Fruit fly (Drosophila melanogaster): ENCODE results near the gene CG2841.

The CG2841 gene

dm6 chrX:2349510-2350227 is 16.5 kb downstream of the CG2841 start:
- no peak for TF ChIP-seq Sp1 (GFP tag; optimal IDR thresholded peaks at IDR 0.05)
- no peak for TF ChIP-seq Rel (GFP tag; optimal IDR thresholded peaks at IDR 0.05)
- peak; percentile 55 for TF ChIP-seq Rel (tag; optimal IDR thresholded peaks at IDR 0.05)
- TF ChIP-seq dsf (GFP tag; optimal IDR thresholded peaks at IDR 0.05; ENCODE audit: borderline replicate concordance), result no peak
- TF ChIP-seq OdsH (GFP tag; optimal IDR thresholded peaks at IDR 0.05), result no peak
- TF ChIP-seq jim (GFP tag; optimal IDR thresholded peaks at IDR 0.05), result peak; percentile 59
- peak; percentile 20 for TF ChIP-seq Myc (optimal IDR thresholded peaks at IDR 0.05)

- no peak for TF ChIP-seq fru (GFP tag; optimal IDR thresholded peaks at IDR 0.05)
- no peak for TF ChIP-seq Hr83 (GFP tag; optimal IDR thresholded peaks at IDR 0.05; ENCODE audit: poor library complexity, severe bottlenecking)
Observed at dm6 chrX:2344370-2344769, 21.8 kb downstream of the CG2841 start, which contains the start of gene mRpL14. mRpL14 (minus strand) TSS chrX:2344649.

dm6 chrX:2340009-2340733 is 26.0 kb downstream of the CG2841 start:
- no peak for TF ChIP-seq fru (GFP tag; optimal IDR thresholded peaks at IDR 0.05)
- TF ChIP-seq brk (GFP tag; optimal IDR thresholded peaks at IDR 0.05), result no peak
- TF ChIP-seq foxo (GFP tag; optimal IDR thresholded peaks at IDR 0.05), result no peak
- TF ChIP-seq Rel (GFP tag; optimal IDR thresholded peaks at IDR 0.05), result no peak
- TF ChIP-seq Rel (tag; optimal IDR thresholded peaks at IDR 0.05), result peak; percentile 31
- TF ChIP-seq ey (GFP tag; optimal IDR thresholded peaks at IDR 0.05), result no peak
- TF ChIP-seq Myc (optimal IDR thresholded peaks at IDR 0.05), result peak; percentile 33
- no peak for TF ChIP-seq Vsx2 (GFP tag; optimal IDR thresholded peaks at IDR 0.05; ENCODE audit: partially characterized antibody)
- TF ChIP-seq Abd-B (GFP tag; optimal IDR thresholded peaks at IDR 0.05), result no peak
- TF ChIP-seq HLH106 (tag; optimal IDR thresholded peaks at IDR 0.05), result no peak
- TF ChIP-seq pan (optimal IDR thresholded peaks at IDR 0.05), result no peak
- no peak for TF ChIP-seq Hr78 (GFP tag; optimal IDR thresholded peaks at IDR 0.05)
- peak; percentile 13 for TF ChIP-seq Sp1 (GFP tag; optimal IDR thresholded peaks at IDR 0.05)
- no peak for TF ChIP-seq OdsH (GFP tag; optimal IDR thresholded peaks at IDR 0.05)
- no peak for TF ChIP-seq h (GFP tag; optimal IDR thresholded peaks at IDR 0.05)
- TF ChIP-seq Hnf4 (GFP tag; optimal IDR thresholded peaks at IDR 0.05), result no peak
- TF ChIP-seq dmrt93B (GFP tag; optimal IDR thresholded peaks at IDR 0.05), result no peak

dm6 chrX:2337184-2337583 is 29.0 kb downstream of the CG2841 start:
- TF ChIP-seq woc (GFP tag; optimal IDR thresholded peaks at IDR 0.05), result no peak
- TF ChIP-seq pan (optimal IDR thresholded peaks at IDR 0.05), result no peak
- no peak for TF ChIP-seq Rel (GFP tag; optimal IDR thresholded peaks at IDR 0.05)
- TF ChIP-seq Rel (tag; optimal IDR thresholded peaks at IDR 0.05), result peak; percentile 5
- TF ChIP-seq tai (GFP tag; optimal IDR thresholded peaks at IDR 0.05), result no peak
- TF ChIP-seq ey (GFP tag; optimal IDR thresholded peaks at IDR 0.05), result no peak
- no peak for TF ChIP-seq psq (GFP tag; optimal IDR thresholded peaks at IDR 0.05)
- no peak for TF ChIP-seq fru (GFP tag; optimal IDR thresholded peaks at IDR 0.05)

- peak; percentile 50 for TF ChIP-seq Hnf4 (GFP tag; optimal IDR thresholded peaks at IDR 0.05)
- no peak for TF ChIP-seq CG9705 (GFP tag; optimal IDR thresholded peaks at IDR 0.05)
- peak; percentile 51 for TF ChIP-seq HLH106 (tag; optimal IDR thresholded peaks at IDR 0.05)
- no peak for TF ChIP-seq OdsH (GFP tag; optimal IDR thresholded peaks at IDR 0.05)
- TF ChIP-seq Rel (GFP tag; optimal IDR thresholded peaks at IDR 0.05), result no peak
- TF ChIP-seq Rel (tag; optimal IDR thresholded peaks at IDR 0.05), result no peak
- TF ChIP-seq Mio (GFP tag; optimal IDR thresholded peaks at IDR 0.05), result no peak
- TF ChIP-seq woc (GFP tag; optimal IDR thresholded peaks at IDR 0.05), result no peak
- no peak for TF ChIP-seq CG32264 (GFP tag; optimal IDR thresholded peaks at IDR 0.05)
- TF ChIP-seq psq (GFP tag; optimal IDR thresholded peaks at IDR 0.05), result peak; percentile 18
- peak; percentile 55 for TF ChIP-seq ey (GFP tag; optimal IDR thresholded peaks at IDR 0.05)
- TF ChIP-seq foxo (GFP tag; optimal IDR thresholded peaks at IDR 0.05), result peak in 1 of 2 experiments; percentile 48
- no peak for TF ChIP-seq pan (optimal IDR thresholded peaks at IDR 0.05)
- TF ChIP-seq Dfd (GFP tag; optimal IDR thresholded peaks at IDR 0.05), result no peak
- no peak for TF ChIP-seq Vsx2 (GFP tag; optimal IDR thresholded peaks at IDR 0.05; ENCODE audit: partially characterized antibody)
- no peak for TF ChIP-seq dsf (GFP tag; optimal IDR thresholded peaks at IDR 0.05; ENCODE audit: borderline replicate concordance)
- peak; percentile 32 for TF ChIP-seq Sp1 (GFP tag; optimal IDR thresholded peaks at IDR 0.05)
- no peak for TF ChIP-seq CrebA (GFP tag; optimal IDR thresholded peaks at IDR 0.05; ENCODE audit: borderline replicate concordance)
- peak; percentile 39 for TF ChIP-seq h (GFP tag; optimal IDR thresholded peaks at IDR 0.05)
- no peak for TF ChIP-seq lola (GFP tag; optimal IDR thresholded peaks at IDR 0.05)
- peak; percentile 30 for TF ChIP-seq dmrt93B (GFP tag; optimal IDR thresholded peaks at IDR 0.05)
- TF ChIP-seq fru (GFP tag; optimal IDR thresholded peaks at IDR 0.05), result peak; percentile 63
- no peak for TF ChIP-seq Myc (optimal IDR thresholded peaks at IDR 0.05)
- no peak for TF ChIP-seq Jra (GFP tag; optimal IDR thresholded peaks at IDR 0.05)
- TF ChIP-seq jim (GFP tag; optimal IDR thresholded peaks at IDR 0.05), result no peak
- no peak for TF ChIP-seq N (GFP tag; optimal IDR thresholded peaks at IDR 0.05)
- peak; percentile 9 for TF ChIP-seq Dif (GFP tag; optimal IDR thresholded peaks at IDR 0.05; ENCODE audit: partially characterized antibody)
- TF ChIP-seq usp (GFP tag; optimal IDR thresholded peaks at IDR 0.05), result no peak
- no peak for TF ChIP-seq Hr78 (GFP tag; optimal IDR thresholded peaks at IDR 0.05)
- TF ChIP-seq dl (GFP tag; optimal IDR thresholded peaks at IDR 0.05; ENCODE audit: insufficient read depth in 1 of 2, partially characterized antibody in 2 of 2), result no peak
- TF ChIP-seq Hr83 (GFP tag; optimal IDR thresholded peaks at IDR 0.05; ENCODE audit: poor library complexity, severe bottlenecking), result no peak
- no peak for TF ChIP-seq sage (GFP tag; optimal IDR thresholded peaks at IDR 0.05)
- TF ChIP-seq Abd-B (GFP tag; optimal IDR thresholded peaks at IDR 0.05), result no peak
- TF ChIP-seq tai (GFP tag; optimal IDR thresholded peaks at IDR 0.05), result no peak
Observed at dm6 chrX:2336428-2336827, 29.7 kb downstream of the CG2841 start.

Measured in whole organism, wandering third instar larva.